Fruit fly (Drosophila melanogaster) whole organism, adult: ENCODE results near the gene P5cr.

Source experiments
- CG11617 ChIP-seq: fragments of 200-800 bp; sonication (Bioruptor generic); optimal IDR thresholded peaks from 2 replicates; lab custom pipeline; 2017; ENCODE audit warnings: mild to moderate bottlenecking, missing biosample characterization, missing genetic modification reagents, missing genetic modification characterization
- CG12768 ChIP-seq: fragments of 200-800 bp; sonication (Bioruptor generic); optimal IDR thresholded peaks from 2 replicates; lab custom pipeline; 2017; ENCODE audit warnings: missing biosample characterization, missing genetic modification characterization, mild to moderate bottlenecking, moderate library complexity, missing genetic modification reagents
- CG14711 ChIP-seq: fragments of 200-800 bp; sonication (Bioruptor generic); optimal IDR thresholded peaks from 2 replicates; lab custom pipeline; 2018; ENCODE audit warnings: missing biosample characterization, mild to moderate bottlenecking, missing genetic modification characterization, moderate library complexity
- CG1620 ChIP-seq: fragments of 200-800 bp; sonication (Bioruptor generic); optimal IDR thresholded peaks from 2 replicates; lab custom pipeline; 2016; ENCODE audit warnings: missing biosample characterization, missing genetic modification characterization
- CG33017 ChIP-seq: fragments of 200-800 bp; sonication (Bioruptor generic); optimal IDR thresholded peaks from 2 replicates; lab custom pipeline; 2018; ENCODE audit warnings: missing biosample characterization, mild to moderate bottlenecking, missing genetic modification characterization, moderate library complexity
- CG5204 ChIP-seq: fragments of 200-800 bp; sonication (Bioruptor generic); optimal IDR thresholded peaks from 2 replicates; lab custom pipeline; 2016; ENCODE audit warnings: missing biosample characterization, missing genetic modification characterization
- CG7045 ChIP-seq: fragments of 200-800 bp; sonication (Bioruptor generic); optimal IDR thresholded peaks from 2 replicates; lab custom pipeline; 2017; ENCODE audit warnings: missing biosample characterization, mild to moderate bottlenecking, missing genetic modification characterization
- CG7101 ChIP-seq: fragments of 200-800 bp; sonication (Bioruptor generic); optimal IDR thresholded peaks from 2 replicates; lab custom pipeline; 2018; ENCODE audit warnings: missing biosample characterization, mild to moderate bottlenecking, missing genetic modification characterization, moderate library complexity
- Clk ChIP-seq: fragments of 200-800 bp; sonication (Bioruptor generic); optimal IDR thresholded peaks from 2 replicates; lab custom pipeline; 2017; ENCODE audit warnings: missing biosample characterization, missing genetic modification characterization
- Crg-1 ChIP-seq: fragments of 200-800 bp; sonication (Bioruptor generic); optimal IDR thresholded peaks from 2 replicates; lab custom pipeline; 2016; ENCODE audit warnings: missing biosample characterization, missing genetic modification characterization
- Hr96 ChIP-seq: fragments of 200-800 bp; sonication (Bioruptor generic); optimal IDR thresholded peaks from 2 replicates; lab custom pipeline; 2016; ENCODE audit warnings: missing biosample characterization, missing genetic modification characterization
- Mnt ChIP-seq: fragments of 200-800 bp; sonication (Bioruptor generic); optimal IDR thresholded peaks from 2 replicates; lab custom pipeline; 2016; ENCODE audit warnings: missing biosample characterization, mild to moderate bottlenecking, missing genetic modification characterization
- bab1 ChIP-seq: fragments of 200-800 bp; sonication (Bioruptor generic); optimal IDR thresholded peaks from 3 replicates; lab custom pipeline; 2019; ENCODE audit warnings: missing biosample characterization, mild to moderate bottlenecking, missing genetic modification characterization, moderate library complexity
- cic ChIP-seq: fragments of 200-800 bp; sonication (Bioruptor generic); optimal IDR thresholded peaks from 2 replicates; lab custom pipeline; 2017; ENCODE audit warnings: missing biosample characterization, mild to moderate bottlenecking, missing genetic modification characterization, moderate library complexity
- cnc ChIP-seq, 2 experiments: fragments of >200 bp; optimal IDR thresholded peaks; 2 replicates each; lab custom pipeline; 2017
- kay ChIP-seq: fragments of 200-800 bp; sonication (Bioruptor generic); peaks from one replicate; lab custom pipeline; 2016; ENCODE audit warnings: missing biosample characterization, missing genetic modification characterization, borderline replicate concordance
- ovo ChIP-seq: fragments of 200-800 bp; sonication (Bioruptor generic); optimal IDR thresholded peaks from 2 replicates; lab custom pipeline; 2016; ENCODE audit warnings: missing biosample characterization, missing genetic modification characterization
- pad ChIP-seq: fragments of 200-800 bp; sonication (Bioruptor generic); optimal IDR thresholded peaks from 3 replicates; lab custom pipeline; 2017; ENCODE audit warnings: missing biosample characterization, missing genetic modification characterization, mild to moderate bottlenecking, moderate library complexity, missing genetic modification reagents
- tj ChIP-seq: fragments of 200-800 bp; sonication (Bioruptor generic); optimal IDR thresholded peaks from 3 replicates; lab custom pipeline; 2017; ENCODE audit warnings: missing biosample characterization, mild to moderate bottlenecking, missing genetic modification characterization, moderate library complexity
- toe ChIP-seq: fragments of 200-800 bp; sonication (Bioruptor generic); optimal IDR thresholded peaks from 2 replicates; lab custom pipeline; 2016; ENCODE audit warnings: missing biosample characterization, missing genetic modification characterization

P5cr gene

dm6 chr3R:19036521-19037142 lies 7.9 kb downstream of the P5cr start:
- TF ChIP-seq cic (GFP tag; lab: Kevin White, UChicago) (no peak), Mnt (no peak), toe (GFP tag; lab: Kevin White, UChicago) (no peak), Clk (no peak), cnc (optimal IDR thresholded peaks at IDR 0.05; lab: Kevin White, UChicago) (no peak), pad (GFP tag; lab: Kevin White, UChicago) (no peak), CG33017 (no peak), CG5204 (GFP tag; lab: Kevin White, UChicago) (no peak), CG11617 (GFP tag; lab: Kevin White, UChicago) (no peak), Crg-1 (no peak), ovo (GFP tag; lab: Kevin White, UChicago) (no peak), CG14711 (no peak), Hr96 (GFP tag; lab: Kevin White, UChicago) (no peak), CG7101 (no peak), bab1 (GFP tag; lab: Kevin White, UChicago) (no peak), tj (GFP tag; lab: Kevin White, UChicago) (no peak), CG12768 (GFP tag; lab: Kevin White, UChicago) (no peak), kay (no peak), CG1620 (GFP tag; lab: Kevin White, UChicago) (no peak)

dm6 chr3R:19040685-19041084 lies 12.0 kb downstream of the P5cr start:
- TF ChIP-seq Crg-1 (no peak), Hr96 (GFP tag; lab: Kevin White, UChicago) (no peak), Clk (no peak)

- no peak for TF ChIP-seq CG14711
- TF ChIP-seq CG11617 (GFP tag; lab: Kevin White, UChicago) = no peak
- no peak for TF ChIP-seq toe (GFP tag; lab: Kevin White, UChicago)
- no peak for TF ChIP-seq ovo (GFP tag; lab: Kevin White, UChicago)
These were observed 15.9 kb downstream of the P5cr start for dm6 chr3R:19044638-19045037.

- no peak for TF ChIP-seq CG12768 (GFP tag; lab: Kevin White, UChicago)
- TF ChIP-seq Crg-1 = no peak
- TF ChIP-seq cic (GFP tag; lab: Kevin White, UChicago) = peak; percentile 76
- TF ChIP-seq Mnt = peak; percentile 41
These were observed 22.5 kb downstream of the P5cr start for dm6 chr3R:19051247-19051646.

- TF ChIP-seq Clk (no peak), kay (no peak), Crg-1 (no peak), CG14711 (no peak), CG1620 (GFP tag; lab: Kevin White, UChicago) (no peak), Mnt (no peak), Hr96 (GFP tag; lab: Kevin White, UChicago) (no peak), bab1 (GFP tag; lab: Kevin White, UChicago) (no peak), pad (GFP tag; lab: Kevin White, UChicago) (no peak), CG11617 (GFP tag; lab: Kevin White, UChicago) (no peak), toe (GFP tag; lab: Kevin White, UChicago) (no peak), ovo (GFP tag; lab: Kevin White, UChicago) (no peak), CG5204 (GFP tag; lab: Kevin White, UChicago) (no peak), tj (GFP tag; lab: Kevin White, UChicago) (no peak), CG7045 (GFP tag; lab: Kevin White, UChicago) (no peak), CG12768 (GFP tag; lab: Kevin White, UChicago) (no peak), cic (GFP tag; lab: Kevin White, UChicago) (no peak), CG7101 (no peak), CG33017 (no peak)
These were observed 23.7 kb downstream of the P5cr start for dm6 chr3R:19052475-19052874.

- TF ChIP-seq pad (GFP tag; lab: Kevin White, UChicago) (no peak), CG7045 (GFP tag; lab: Kevin White, UChicago) (no peak), toe (GFP tag; lab: Kevin White, UChicago) (no peak), bab1 (GFP tag; lab: Kevin White, UChicago) (no peak), Mnt (no peak), tj (GFP tag; lab: Kevin White, UChicago) (no peak), CG14711 (no peak)
These were observed 26.1 kb downstream of the P5cr start for dm6 chr3R:19054839-19055238.

- peak; percentile 8 for TF ChIP-seq Hr96 (GFP tag; lab: Kevin White, UChicago)
- peak; percentile 10 for TF ChIP-seq tj (GFP tag; lab: Kevin White, UChicago)
- no peak for TF ChIP-seq toe (GFP tag; lab: Kevin White, UChicago)
These were observed 28.2 kb downstream of the P5cr start for dm6 chr3R:19056884-19057283.

- TF ChIP-seq CG7045 (GFP tag; lab: Kevin White, UChicago) (no peak), cnc (optimal IDR thresholded peaks at IDR 0.05; lab: Kevin White, UChicago) (no peak), Hr96 (GFP tag; lab: Kevin White, UChicago) (no peak), CG33017 (no peak)
These were observed 29.7 kb downstream of the P5cr start for dm6 chr3R:19058384-19058783.
